Worm (Caenorhabditis elegans): ENCODE results near the gene lips-13.
A peak's percentile ranks its signal among the peaks of the same experiment; 100 is the strongest.

Gene lips-13

DNA sequence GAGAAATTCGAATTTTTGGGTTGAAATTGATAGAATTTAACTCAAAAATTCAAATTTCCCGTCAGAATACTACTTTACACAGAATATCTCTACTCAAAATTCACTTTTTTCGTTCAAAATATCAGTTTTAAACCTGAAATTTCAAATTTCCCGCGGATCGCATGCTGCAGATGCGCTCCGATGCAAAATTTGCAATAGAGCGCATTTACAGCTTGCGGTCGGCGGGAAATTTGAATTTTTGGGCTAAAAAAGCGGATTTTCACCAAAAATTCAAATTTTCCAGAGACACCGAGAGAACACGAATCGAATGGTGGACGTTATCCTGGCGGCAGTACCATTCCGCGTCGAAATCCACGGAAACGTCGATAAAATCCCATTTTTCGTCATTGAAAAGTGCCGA lies 6.9 kb upstream of the lips-13 start:
- TF ChIP-seq skn-1 (tag; optimal IDR thresholded peaks at IDR 0.05) (no peak), alr-1 (tag; optimal IDR thresholded peaks at IDR 0.05) (no peak), gmeb-1 (tag; optimal IDR thresholded peaks at IDR 0.05) (no peak), C34F6.9 (tag; optimal IDR thresholded peaks at IDR 0.05) (no peak)

DNA sequence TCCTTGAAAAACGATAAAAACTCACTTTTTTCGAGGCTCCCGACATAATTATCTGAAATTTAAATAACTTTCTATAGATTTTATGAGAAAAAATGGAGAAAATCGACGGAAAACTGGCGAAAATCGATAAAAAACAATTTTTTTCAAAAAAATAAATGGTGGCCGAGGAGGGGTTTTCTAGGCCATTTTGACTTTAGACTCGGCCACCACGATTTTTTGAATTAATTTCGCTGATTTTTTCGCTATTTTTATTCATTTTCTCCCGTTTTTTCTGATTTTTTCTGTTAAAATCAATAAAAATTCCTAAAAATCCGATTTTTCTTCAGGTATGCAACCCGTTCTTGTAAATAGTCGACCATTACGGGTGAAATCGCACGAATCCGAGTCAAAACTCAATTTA lies 5.4 kb upstream of the lips-13 start, which contains the start of the genes sut-1 and eri-3:
TSS of gene sut-1 (minus strand) at position 58 of the 400 bp plus-strand sequence.
TSS of gene eri-3 (plus strand) at position 327 of the 400 bp plus-strand sequence.
- no peak for TF ChIP-seq nhr-10 (tag; optimal IDR thresholded peaks at IDR 0.05)
- TF ChIP-seq lsy-2 (tag; optimal IDR thresholded peaks at IDR 0.05) = no peak
- TF ChIP-seq ztf-11 (tag; optimal IDR thresholded peaks at IDR 0.05) = no peak
- TF ChIP-seq nhr-25 (tag; optimal IDR thresholded peaks at IDR 0.05) = no peak
- no peak for TF ChIP-seq skn-1 (tag; optimal IDR thresholded peaks at IDR 0.05)
- TF ChIP-seq lin-39 (tag; optimal IDR thresholded peaks at IDR 0.05) = no peak
- no peak for TF ChIP-seq nhr-237 (tag; optimal IDR thresholded peaks at IDR 0.05)
- no peak for TF ChIP-seq nhr-12 (tag; optimal IDR thresholded peaks at IDR 0.05)
- no peak for TF ChIP-seq Y55F3AM.14 (GFP tag; optimal IDR thresholded peaks at IDR 0.05)
- TF ChIP-seq unc-55 (GFP tag; optimal IDR thresholded peaks at IDR 0.05) = no peak
- TF ChIP-seq alr-1 (tag; optimal IDR thresholded peaks at IDR 0.05) = no peak
- TF ChIP-seq unc-39 (tag; optimal IDR thresholded peaks at IDR 0.05) = no peak
- no peak for TF ChIP-seq aly-2 (tag; optimal IDR thresholded peaks at IDR 0.05)
- TF ChIP-seq nhr-23 (tag; optimal IDR thresholded peaks at IDR 0.05) = no peak
- TF ChIP-seq sma-3 (GFP tag; optimal IDR thresholded peaks at IDR 0.05) = no peak
- no peak for TF ChIP-seq F13H6.1 (tag; optimal IDR thresholded peaks at IDR 0.05)
- no peak for TF ChIP-seq ztf-4 (tag; optimal IDR thresholded peaks at IDR 0.05)
- TF ChIP-seq ZK546.5 (tag; optimal IDR thresholded peaks at IDR 0.05) = no peak

DNA sequence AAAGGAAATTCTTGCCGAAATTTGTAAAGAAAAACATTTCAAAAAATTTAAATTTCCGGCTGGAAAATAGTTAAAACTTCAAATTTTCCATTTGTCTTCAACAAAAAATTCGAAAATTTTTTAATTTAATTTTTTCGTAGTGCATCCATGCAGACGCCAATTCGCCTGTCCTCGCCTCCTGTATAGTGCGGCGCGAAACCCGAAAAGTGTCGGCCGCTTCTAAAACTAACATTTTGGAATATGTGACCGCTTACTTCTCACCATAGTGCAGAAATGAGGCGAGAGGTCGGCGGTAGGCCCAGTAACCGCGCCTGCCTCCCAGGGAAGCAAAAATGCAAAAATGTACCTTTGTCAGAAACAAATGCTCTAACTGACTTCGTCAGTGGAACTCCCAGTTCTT lies 1.3 kb downstream of the lips-13 start:
- peak; percentile 47 for TF ChIP-seq snpc-4 (tag; optimal IDR thresholded peaks at IDR 0.05)
- no peak for TF ChIP-seq ztf-4 (tag; optimal IDR thresholded peaks at IDR 0.05)
- no peak for TF ChIP-seq R02D3.7 (tag; optimal IDR thresholded peaks at IDR 0.05)
- TF ChIP-seq mab-5 (tag; optimal IDR thresholded peaks at IDR 0.05) = no peak
- no peak for TF ChIP-seq fos-1 (tag; optimal IDR thresholded peaks at IDR 0.05)
- TF ChIP-seq skn-1 (tag; optimal IDR thresholded peaks at IDR 0.05) = no peak

DNA sequence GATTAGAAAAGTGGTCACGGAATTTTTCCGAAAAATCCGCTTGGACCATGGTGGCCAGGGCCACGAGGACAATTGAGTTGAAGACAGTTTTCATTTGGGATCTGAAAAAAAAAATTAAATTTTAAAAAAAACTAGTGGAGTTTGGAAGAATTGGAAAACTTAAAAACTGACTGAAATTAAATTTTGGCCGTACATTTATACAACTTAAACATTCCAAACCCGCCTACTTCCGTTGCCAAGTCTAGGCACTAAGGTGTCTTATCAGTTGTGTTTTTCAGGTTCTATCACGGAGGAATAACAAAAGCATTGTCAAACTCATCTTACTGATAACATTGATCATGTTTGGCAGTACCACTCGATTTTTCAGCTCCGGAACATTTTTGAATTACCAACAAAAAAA lies 3.7 kb downstream of the lips-13 start, which contains the start of gene lips-12:
TSS of gene lips-12 (minus strand) at position 101 of the 400 bp plus-strand sequence.
- TF ChIP-seq nhr-11 (tag; optimal IDR thresholded peaks at IDR 0.05) (no peak), gmeb-1 (tag; optimal IDR thresholded peaks at IDR 0.05) (no peak), nhr-23 (tag; optimal IDR thresholded peaks at IDR 0.05) (no peak), C34F6.9 (tag; optimal IDR thresholded peaks at IDR 0.05) (no peak), alr-1 (tag; optimal IDR thresholded peaks at IDR 0.05) (no peak), sem-4 (tag; optimal IDR thresholded peaks at IDR 0.05) (no peak), unc-39 (tag; optimal IDR thresholded peaks at IDR 0.05) (no peak), nhr-77 (tag; optimal IDR thresholded peaks at IDR 0.05) (no peak), ztf-4 (tag; optimal IDR thresholded peaks at IDR 0.05) (no peak), aly-2 (tag; optimal IDR thresholded peaks at IDR 0.05) (no peak), ZK546.5 (tag; optimal IDR thresholded peaks at IDR 0.05) (no peak), ztf-11 (tag; optimal IDR thresholded peaks at IDR 0.05) (no peak), R02D3.7 (tag; optimal IDR thresholded peaks at IDR 0.05) (no peak), mbf-1 (tag; optimal IDR thresholded peaks at IDR 0.05) (no peak), ztf-1 (GFP tag; conservative IDR thresholded peaks at IDR 0.05) (no peak)

DNA sequence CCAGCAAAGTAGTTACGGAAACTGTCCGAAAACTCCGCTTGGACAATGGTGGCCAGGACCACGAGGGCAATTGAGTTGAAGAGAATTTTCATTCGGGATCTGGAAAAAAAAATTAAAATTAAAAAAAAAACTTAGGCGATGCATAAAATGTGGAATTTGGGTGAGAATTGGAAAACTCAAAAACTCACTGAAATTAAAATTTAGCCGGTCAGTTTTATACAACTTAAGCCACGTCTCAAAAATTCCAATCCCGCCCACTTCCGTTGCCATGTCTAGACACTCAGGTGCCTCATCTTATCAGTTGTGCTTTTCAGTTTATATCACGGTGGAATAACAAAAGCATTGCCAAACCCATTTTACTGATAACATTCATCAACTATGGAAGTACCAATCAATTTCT lies 6.9 kb downstream of the lips-13 start, which contains the start of gene lips-11:
TSS of gene lips-11 (minus strand) at position 101 of the 400 bp plus-strand sequence.
- TF ChIP-seq sma-3 (GFP tag; optimal IDR thresholded peaks at IDR 0.05) (peak; percentile 9), F13H6.1 (tag; optimal IDR thresholded peaks at IDR 0.05) (no peak), nhr-11 (tag; optimal IDR thresholded peaks at IDR 0.05) (no peak), unc-55 (GFP tag; optimal IDR thresholded peaks at IDR 0.05) (no peak)

DNA sequence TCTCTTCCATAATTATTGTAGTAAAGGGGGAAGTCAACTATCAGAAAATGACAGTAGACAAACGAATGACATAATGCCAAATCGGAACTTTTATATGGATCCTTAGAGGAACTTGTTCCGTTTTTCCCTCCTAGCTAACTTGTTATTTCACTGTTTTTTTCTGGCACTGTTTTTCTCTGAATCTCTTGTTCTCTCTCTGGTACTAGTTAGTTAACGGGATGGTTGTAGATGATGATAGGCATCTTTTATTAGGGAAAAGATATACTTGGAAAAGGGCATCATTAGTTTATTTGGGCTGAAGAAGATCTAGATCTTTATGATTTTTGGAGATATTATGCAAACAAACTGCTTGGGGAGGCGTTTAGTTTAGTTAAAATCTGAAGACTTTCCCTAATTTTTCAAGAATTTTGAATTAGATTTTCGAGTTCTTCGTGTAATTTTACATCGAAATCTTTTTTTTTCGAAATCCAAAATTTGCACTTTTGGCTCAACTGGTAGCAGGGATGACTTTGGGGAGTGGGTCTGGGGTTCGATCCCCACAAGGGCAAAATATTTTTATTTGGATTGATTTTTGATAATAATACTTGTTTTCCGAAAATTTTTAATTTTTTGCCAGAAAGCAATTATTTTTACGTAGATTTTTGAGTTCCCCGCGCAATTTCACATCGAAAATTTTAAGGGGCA lies 10.8 kb downstream of the lips-13 start, which contains the start of gene col-40:
TSS of gene col-40 (minus strand) at position 51 of the 684 bp plus-strand sequence.
- TF ChIP-seq snpc-4 (tag; optimal IDR thresholded peaks at IDR 0.05) (no peak), unc-55 (GFP tag; optimal IDR thresholded peaks at IDR 0.05) (no peak), C34F6.9 (tag; optimal IDR thresholded peaks at IDR 0.05) (no peak), mab-5 (tag; optimal IDR thresholded peaks at IDR 0.05) (no peak), fos-1 (tag; optimal IDR thresholded peaks at IDR 0.05) (no peak), ceh-82 (tag; optimal IDR thresholded peaks at IDR 0.05) (no peak), sem-4 (tag; optimal IDR thresholded peaks at IDR 0.05) (no peak), nhr-23 (tag; optimal IDR thresholded peaks at IDR 0.05) (no peak), lin-11 (tag; optimal IDR thresholded peaks at IDR 0.05) (no peak), elt-3 (tag; optimal IDR thresholded peaks at IDR 0.05) (no peak), lin-13 (GFP tag; optimal IDR thresholded peaks at IDR 0.05) (no peak), peb-1 (tag; optimal IDR thresholded peaks at IDR 0.05) (no peak)

All from whole organism, L2 larva.